Fruit fly (Drosophila melanogaster): ENCODE measurements around the gene hbt.

- no peak for TF ChIP-seq ovo (GFP tag; optimal IDR thresholded peaks at IDR 0.05)
- no peak for TF ChIP-seq CG7101 (tag; optimal IDR thresholded peaks at IDR 0.05)
- TF ChIP-seq CG12768 (GFP tag; optimal IDR thresholded peaks at IDR 0.05) = no peak
- no peak for TF ChIP-seq cic (GFP tag; optimal IDR thresholded peaks at IDR 0.05)
- TF ChIP-seq Clk (GFP tag; optimal IDR thresholded peaks at IDR 0.05) = no peak
- TF ChIP-seq kay (GFP tag; ENCODE audit: borderline replicate concordance) = no peak
- no peak for TF ChIP-seq pad (GFP tag; optimal IDR thresholded peaks at IDR 0.05)
- TF ChIP-seq CG1620 (GFP tag; optimal IDR thresholded peaks at IDR 0.05) = no peak
- no peak for TF ChIP-seq CG7045 (GFP tag; optimal IDR thresholded peaks at IDR 0.05)
Measured at dm6 chr2L:13259643-13260042, 71.3 kb downstream of the hbt start, which contains the start of gene CG31730.
